Worm (Caenorhabditis elegans) whole organism, dauer: Measurements from ENCODE around the gene elo-6.

ENCODE experiments used
- unc-62 ChIP-seq: sonication (generic microtip); optimal IDR thresholded peaks from 2 replicates; lab custom pipeline; 2017; ENCODE audit warnings: missing biosample characterization, missing genetic modification reagents, missing genetic modification characterization

The elo-6 gene

DNA sequence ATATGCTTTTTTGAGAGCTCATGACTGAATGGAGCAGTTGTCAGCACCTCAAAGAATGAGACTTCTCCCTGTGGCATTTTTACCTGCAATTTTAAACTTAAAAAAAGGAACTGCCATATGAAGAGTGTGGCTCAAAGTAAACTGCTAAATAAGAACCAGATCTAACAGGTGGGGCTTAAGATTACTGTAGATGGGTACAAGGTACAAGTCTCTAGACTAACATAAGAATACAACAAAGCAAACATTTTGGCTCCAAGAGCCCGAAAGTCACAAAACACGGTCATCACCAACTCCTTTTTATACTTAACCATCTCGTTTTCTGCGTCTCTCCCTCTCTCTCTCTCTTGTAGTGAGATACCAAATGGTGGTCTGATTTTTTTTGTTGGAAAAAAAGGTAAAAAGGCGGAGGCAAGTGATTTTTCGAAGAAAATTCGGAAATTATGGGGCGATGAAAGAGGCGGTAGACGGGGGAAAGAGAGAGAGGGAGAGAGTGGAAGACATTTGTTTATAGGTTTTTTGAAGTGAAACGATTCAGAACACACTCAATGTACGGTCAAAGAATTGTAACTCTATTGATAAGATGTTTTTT, at the start of gene elo-6:
Gene elo-6 (minus strand): TSS at position 83 of the 589 bp plus-strand sequence.
- TF ChIP-seq unc-62 (GFP tag; lab: Kevin White, UChicago) = no peak

DNA sequence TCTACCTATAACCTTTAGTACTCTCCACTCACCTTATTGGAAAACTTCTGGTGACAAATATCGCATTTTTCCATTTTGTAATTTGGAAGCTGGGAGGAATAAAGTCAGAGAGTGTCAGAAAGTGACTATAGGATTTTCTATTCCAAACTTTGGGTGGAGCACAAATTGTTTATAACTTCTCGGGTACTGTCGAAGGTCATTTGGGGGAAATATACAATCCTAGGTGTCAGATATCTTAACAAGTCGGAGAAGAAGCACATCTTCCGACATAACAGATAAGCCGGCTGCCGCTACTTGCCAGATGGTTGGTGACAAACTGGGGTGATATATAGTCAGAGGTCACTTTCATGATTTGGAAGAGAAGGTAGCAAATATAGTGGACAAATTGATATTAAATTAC, 30.8 kb upstream of the elo-6 start, which contains the start of gene ehn-3:
Gene ehn-3 (minus strand): TSS at position 101 of the 400 bp plus-strand sequence.
- TF ChIP-seq unc-62 (GFP tag; lab: Kevin White, UChicago) = no peak

- no peak for TF ChIP-seq unc-62 (GFP tag; lab: Kevin White, UChicago)
Observed at ce11 chrIV:5415696-5416095, 27.3 kb upstream of the elo-6 start, which contains the start of gene spp-7. spp-7 (minus strand) TSS chrIV:5415796.

- TF ChIP-seq unc-62 (GFP tag; lab: Kevin White, UChicago) = no peak
Observed at ce11 chrIV:5411641-5412337, 23.4 kb upstream of the elo-6 start, which contains the start of gene ZK616.8. ZK616.8 (minus strand) TSS chrIV:5412193.

- TF ChIP-seq unc-62 (GFP tag; lab: Kevin White, UChicago) = no peak
Observed at ce11 chrIV:5411120-5411519, 22.8 kb upstream of the elo-6 start, which contains the start of gene ZK616.65. ZK616.65 (minus strand) TSS chrIV:5411220.

DNA sequence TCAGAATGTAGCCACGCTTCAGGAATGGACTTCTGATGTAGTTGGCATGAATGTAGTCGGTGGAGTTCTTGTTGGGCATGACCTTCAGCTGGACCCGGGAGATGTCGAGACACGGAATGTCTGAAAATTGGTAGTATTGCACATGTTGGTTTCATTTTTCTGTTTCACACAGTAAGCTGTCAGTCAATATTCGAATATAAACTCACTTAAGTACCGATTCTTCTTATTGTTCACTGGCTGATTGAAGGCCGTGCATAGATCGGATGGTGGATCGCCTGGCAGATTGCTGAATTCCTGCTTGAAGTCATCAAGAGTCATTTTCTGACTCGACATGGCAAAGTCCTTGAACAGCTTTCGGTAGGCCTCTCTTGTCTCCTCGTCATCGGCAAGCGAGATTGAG, 20.8 kb upstream of the elo-6 start:
- TF ChIP-seq unc-62 (GFP tag; lab: Kevin White, UChicago) = no peak

ce11 chrIV:5405345-5405744, 17.0 kb upstream of the elo-6 start, which contains the start of gene ZK616.61:
ZK616.61 (plus strand) TSS chrIV:5405645.
- TF ChIP-seq unc-62 (GFP tag; lab: Kevin White, UChicago) = no peak

DNA sequence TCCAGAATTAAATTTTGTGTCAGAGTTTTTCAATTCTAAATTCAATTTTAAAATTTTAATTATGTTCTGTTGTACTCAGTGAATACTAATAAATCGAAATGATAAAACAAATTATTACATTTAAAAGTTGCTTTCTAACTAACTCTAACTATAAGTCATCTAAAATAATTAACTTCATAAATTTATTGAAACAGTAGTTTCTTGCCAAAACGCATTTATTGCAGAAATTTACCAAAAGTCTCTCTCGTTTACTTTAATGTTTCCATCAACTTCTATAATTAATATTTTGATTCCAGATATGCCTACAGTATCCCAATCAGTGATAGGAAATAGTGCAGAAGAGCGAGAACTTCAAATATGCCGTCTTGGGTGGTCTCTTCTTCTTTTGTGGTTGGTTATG, 12.2 kb upstream of the elo-6 start, which contains the start of gene ZK616.1:
Gene ZK616.1 (plus strand): TSS at position 301 of the 400 bp plus-strand sequence.
- no peak for TF ChIP-seq unc-62 (GFP tag; lab: Kevin White, UChicago)

- TF ChIP-seq unc-62 (GFP tag; lab: Kevin White, UChicago) = no peak
Observed at ce11 chrIV:5397539-5397938, 9.2 kb upstream of the elo-6 start, which contains the start of gene ZK616.2. ZK616.2 (plus strand) TSS chrIV:5397839.

ce11 chrIV:5396769-5397168, 8.4 kb upstream of the elo-6 start, which contains the start of gene ZK616.3:
ZK616.3 (plus strand) TSS chrIV:5397069.
- no peak for TF ChIP-seq unc-62 (GFP tag; lab: Kevin White, UChicago)

ce11 chrIV:5394687-5395086, 6.3 kb upstream of the elo-6 start, which contains the start of the genes perm-3 and swsn-6:
perm-3 (minus strand) TSS chrIV:5394804.
swsn-6 (plus strand) TSS chrIV:5395033.
- no peak for TF ChIP-seq unc-62 (GFP tag; lab: Kevin White, UChicago)

ce11 chrIV:5393566-5393965, 5.2 kb upstream of the elo-6 start:
- TF ChIP-seq unc-62 (GFP tag; lab: Kevin White, UChicago) = no peak

DNA sequence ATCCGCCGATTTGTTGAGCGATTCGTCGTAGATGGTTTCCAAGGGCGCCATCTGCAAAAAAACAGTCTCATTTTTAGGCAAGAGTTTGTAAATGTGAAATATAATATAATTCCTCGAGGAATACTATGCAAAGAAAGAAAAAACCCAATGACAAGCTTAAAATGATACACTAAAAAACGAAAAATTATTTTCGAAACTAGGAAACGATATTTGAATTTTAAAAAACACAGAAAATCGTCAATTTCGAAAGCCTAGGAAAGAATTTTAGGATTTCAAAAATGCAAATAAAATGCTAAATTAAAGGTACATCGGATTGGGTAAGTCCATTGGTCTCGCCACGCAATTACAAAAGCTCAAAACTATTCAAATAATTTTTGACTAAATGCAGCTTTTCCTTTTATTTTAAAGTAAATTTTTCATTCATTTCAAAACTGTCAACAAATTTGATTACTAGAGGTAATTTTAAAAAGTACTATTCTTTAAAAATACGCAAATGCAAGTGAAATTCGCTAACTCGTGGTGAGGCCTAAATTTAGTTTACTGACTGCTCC, 3.2 kb upstream of the elo-6 start, which contains the start of the genes htp-1 and ZK616.5:
Gene htp-1 (minus strand): TSS at position 51 of the 551 bp plus-strand sequence.
Gene ZK616.5 (plus strand): TSS at position 423 of the 551 bp plus-strand sequence.
- TF ChIP-seq unc-62 (GFP tag; lab: Kevin White, UChicago) = no peak

DNA sequence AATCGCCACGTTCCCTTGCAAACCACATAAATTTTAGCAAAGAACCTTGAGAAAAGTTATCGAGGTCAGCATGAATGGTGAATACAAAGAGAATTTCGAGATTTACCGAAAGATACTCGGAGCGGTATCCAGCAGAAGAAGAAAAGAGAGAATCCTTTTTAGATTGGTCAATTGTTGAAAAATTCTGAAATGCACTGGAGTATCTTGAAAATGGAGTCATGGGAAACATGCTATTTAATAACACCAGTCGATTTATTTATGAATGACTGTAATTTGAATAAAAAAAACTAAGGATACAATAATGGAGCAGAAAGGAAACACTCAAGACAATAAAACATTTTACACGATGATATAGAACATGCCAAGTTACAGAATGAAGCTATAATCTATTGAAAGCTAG, 1.6 kb upstream of the elo-6 start:
- no peak for TF ChIP-seq unc-62 (GFP tag; lab: Kevin White, UChicago)

- TF ChIP-seq unc-62 (GFP tag; lab: Kevin White, UChicago) = no peak
Observed at ce11 chrIV:5385020-5385419, 3.3 kb downstream of the elo-6 start, which contains the start of gene F41H10.12. F41H10.12 (plus strand) TSS chrIV:5385320.

- TF ChIP-seq unc-62 (GFP tag; lab: Kevin White, UChicago) = no peak
Observed at ce11 chrIV:5382609-5383008, 5.8 kb downstream of the elo-6 start, which contains the start of gene F41H10.1. F41H10.1 (plus strand) TSS chrIV:5382909.
